Worm (Caenorhabditis elegans) whole organism, L1 larva: ENCODE results near the gene plk-1.

Experiments used
- dpl-1 ChIP-seq, 3 experiments: fragments of 150-350 bp in 2 of 3; sonication (generic microtip) in 1 of 3; optimal IDR thresholded peaks; 2 replicates each; lab custom pipeline; 2014 to 2017; ENCODE audit warnings: missing biosample characterization in 3 of 3, missing genetic modification characterization in 3 of 3, missing genetic modification reagents in 3 of 3
- lin-35 ChIP-seq, 2 experiments: fragments of 150-350 bp; optimal IDR thresholded peaks; 2 replicates each; lab custom pipeline; 2014; ENCODE audit warnings: missing biosample characterization in 2 of 2, missing genetic modification characterization in 2 of 2, missing genetic modification reagents in 2 of 2
- skn-1 ChIP-seq: fragments of 150-350 bp; optimal IDR thresholded peaks from 2 replicates; lab custom pipeline; 2014; ENCODE audit warnings: missing biosample characterization, missing genetic modification characterization

DNA sequence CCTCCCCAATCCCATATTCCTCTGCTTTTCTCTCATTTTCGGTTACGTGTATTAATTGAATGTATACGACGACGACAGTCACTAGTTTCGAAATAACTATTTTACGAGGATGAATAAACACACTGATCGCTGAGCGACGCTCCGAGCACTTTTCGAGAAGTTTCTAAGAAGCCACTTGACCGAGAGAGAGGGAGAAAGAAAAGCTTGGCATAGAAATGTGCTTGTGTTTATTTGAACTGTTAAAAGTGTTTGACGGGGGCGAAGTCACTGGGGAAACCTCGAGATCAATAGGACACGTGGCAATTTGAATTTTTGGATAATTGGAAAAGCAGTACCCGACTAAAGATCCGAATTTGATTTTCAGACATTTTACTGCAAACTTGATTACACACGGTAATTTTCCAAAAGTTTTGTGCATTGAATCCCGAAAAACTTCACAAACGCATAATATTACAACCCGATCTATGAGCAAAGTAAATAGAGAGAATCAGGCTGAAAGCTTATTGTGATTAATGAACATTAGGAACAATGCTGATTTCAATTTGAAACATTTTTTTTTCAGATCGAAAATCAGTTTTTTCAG lies 35.5 kb downstream of the plk-1 start:
- TF ChIP-seq dpl-1 (GFP tag; optimal IDR thresholded peaks at IDR 0.05; lab: Kevin White, UChicago) (no peak), lin-35 (GFP tag; optimal IDR thresholded peaks at IDR 0.05; lab: Kevin White, UChicago) (no peak), skn-1 (peak; percentile 16)
